Worm (Caenorhabditis elegans) whole organism, young adult: Measurements from ENCODE around the gene lron-2.

Experiments used
- C06A6.2 ChIP-seq: fragments of 200-800 bp; sonication (Bioruptor generic); conservative IDR thresholded peaks from 2 replicates; pipeline ENCODE4 v1.3.6; 2022; ENCODE audit warnings: missing genetic modification characterization, missing compliant biosample characterization
- akir-1 ChIP-seq: fragments of 200-800 bp; sonication (Bioruptor generic); optimal IDR thresholded peaks from 2 replicates; lab custom pipeline; 2018; ENCODE audit warnings: mild to moderate bottlenecking, missing genetic modification characterization, moderate library complexity, missing compliant biosample characterization
- chd-7 ChIP-seq: sonication (generic microtip); optimal IDR thresholded peaks from 2 replicates; lab custom pipeline; 2016; ENCODE audit warnings: mild to moderate bottlenecking, missing genetic modification characterization, moderate library complexity, missing compliant biosample characterization
- efl-1 ChIP-seq: fragments of 150-350 bp; optimal IDR thresholded peaks from 2 replicates; lab custom pipeline; 2014; ENCODE audit warnings: missing biosample characterization, missing genetic modification reagents, missing genetic modification characterization
- egrh-3 ChIP-seq: fragments of 200-800 bp; sonication (Bioruptor generic); IDR thresholded peaks from 2 replicates; pipeline ENCODE4 v1.3.6; 2022; ENCODE audit warnings: missing genetic modification reagents, missing genetic modification characterization, missing compliant biosample characterization
- lsl-1 ChIP-seq: fragments of 200-800 bp; sonication (Bioruptor generic); optimal IDR thresholded peaks from 2 replicates; lab custom pipeline; 2018; ENCODE audit warnings: mild to moderate bottlenecking, missing genetic modification characterization, moderate library complexity, missing compliant biosample characterization
- mel-28 ChIP-seq: sonication (generic microtip); optimal IDR thresholded peaks from 2 replicates; lab custom pipeline; 2016; ENCODE audit warnings: borderline replicate concordance, mild to moderate bottlenecking, missing genetic modification characterization, missing compliant biosample characterization
- nfya-1 ChIP-seq: sonication (generic microtip); optimal IDR thresholded peaks from 2 replicates; lab custom pipeline; 2017; ENCODE audit warnings: antibody characterized with exemption, missing compliant biosample characterization, missing genetic modification characterization, borderline replicate concordance; ENCODE audit not compliant: insufficient read depth
- rec-8 ChIP-seq, 2 experiments: sonication (generic microtip); optimal IDR thresholded peaks; 2 replicates each; lab custom pipeline; 2016; ENCODE audit warnings: mild to moderate bottlenecking in 2 of 2, missing genetic modification characterization in 2 of 2, missing genetic modification reagents in 2 of 2, missing genotype in 2 of 2, missing biosample characterization in 1 of 2, missing compliant biosample characterization in 1 of 2, moderate library complexity in 1 of 2
- snpc-4 ChIP-seq, 5 experiments: fragments of 150-350 bp in 1 of 5; sonication (generic microtip) in 4 of 5; optimal IDR thresholded peaks; 2 replicates each; lab custom pipeline; 2014 to 2018; ENCODE audit warnings: missing genetic modification characterization in 5 of 5, missing biosample characterization in 3 of 5, antibody characterized with exemption in 2 of 5, mild to moderate bottlenecking in 2 of 5, missing compliant biosample characterization in 2 of 5, missing genotype in 2 of 5, moderate library complexity in 2 of 5, missing genetic modification reagents in 1 of 5

- no peak for TF ChIP-seq egrh-3
- no peak for TF ChIP-seq efl-1 (GFP tag; lab: Kevin White, UChicago)
- TF ChIP-seq C06A6.2 (GFP tag; lab: Robert Waterston, UW), result no peak
- TF ChIP-seq lsl-1 (GFP tag; lab: Kevin White, UChicago), result no peak
- TF ChIP-seq chd-7 (tag; lab: Kevin White, UChicago), result no peak
- TF ChIP-seq nfya-1 (tag; lab: Kevin White, UChicago), result no peak
- no peak for TF ChIP-seq akir-1 (GFP tag; lab: Kevin White, UChicago)
- TF ChIP-seq snpc-4 (GFP tag; optimal IDR thresholded peaks at IDR 0.05; lab: Kevin White, UChicago), result no peak
- no peak for TF ChIP-seq snpc-4 (tag; optimal IDR thresholded peaks at IDR 0.05; lab: Kevin White, UChicago)
- TF ChIP-seq rec-8 (tag; optimal IDR thresholded peaks at IDR 0.05; lab: Kevin White, UChicago), result no peak
- TF ChIP-seq mel-28 (tag; lab: Kevin White, UChicago), result no peak
These were observed 25.9 kb downstream of the lron-2 start, which contains the start of gene nhr-36 for ce11 chrV:9261492-9261891.
